Fruit fly (Drosophila melanogaster) whole organism, prepupa: ENCODE results near the gene RpS5b.

Experiments
- Blimp-1 ChIP-seq: fragments of 200-800 bp; sonication (Bioruptor generic); optimal IDR thresholded peaks from 3 replicates; lab custom pipeline; 2017; ENCODE audit warnings: missing biosample characterization, missing genetic modification characterization, mild to moderate bottlenecking, moderate library complexity, missing genetic modification reagents
- CG10669 ChIP-seq: fragments of 200-800 bp; sonication (Bioruptor generic); optimal IDR thresholded peaks from 3 replicates; lab custom pipeline; 2018; ENCODE audit warnings: missing biosample characterization, mild to moderate bottlenecking, missing genetic modification characterization, moderate library complexity
- CG15336 ChIP-seq: fragments of 200-800 bp; sonication (Bioruptor generic); IDR thresholded peaks from 2 replicates; pipeline ENCODE4 v1.3.6; 2022; ENCODE audit warnings: missing biosample characterization, missing genetic modification characterization
- CG1621 ChIP-seq: fragments of 200-800 bp; sonication (Bioruptor generic); optimal IDR thresholded peaks from 3 replicates; lab custom pipeline; 2018; ENCODE audit warnings: missing biosample characterization, mild to moderate bottlenecking, missing genetic modification characterization
- CG3032 ChIP-seq: fragments of 200-800 bp; optimal IDR thresholded peaks from 2 replicates; lab custom pipeline; 2019; ENCODE audit warnings: missing biosample characterization, mild to moderate bottlenecking, missing genetic modification characterization, moderate library complexity
- CG3919 ChIP-seq: fragments of 200-800 bp; sonication (Bioruptor generic); optimal IDR thresholded peaks from 3 replicates; lab custom pipeline; 2016; ENCODE audit warnings: missing biosample characterization, missing genetic modification characterization
- CG6163 ChIP-seq: fragments of 200-800 bp; sonication (Bioruptor generic); IDR thresholded peaks from 3 replicates; pipeline ENCODE4 v1.3.6; 2022; ENCODE audit warnings: missing biosample characterization, missing genetic modification characterization
- CG6792 ChIP-seq: fragments of 200-800 bp; sonication (Bioruptor generic); optimal IDR thresholded peaks from 3 replicates; lab custom pipeline; 2016; ENCODE audit warnings: missing biosample characterization, missing genetic modification characterization
- CG6808 ChIP-seq: fragments of 200-800 bp; sonication (Bioruptor generic); optimal IDR thresholded peaks from 3 replicates; lab custom pipeline; 2017; ENCODE audit warnings: missing biosample characterization, missing genetic modification characterization, mild to moderate bottlenecking, moderate library complexity, missing genetic modification reagents
- CG6854 ChIP-seq: fragments of 200-800 bp; sonication (Bioruptor generic); optimal IDR thresholded peaks from 2 replicates; lab custom pipeline; 2017; ENCODE audit warnings: missing biosample characterization, mild to moderate bottlenecking, missing genetic modification characterization
- CG7368 ChIP-seq: fragments of 200-800 bp; sonication (Bioruptor generic); optimal IDR thresholded peaks from 3 replicates; lab custom pipeline; 2016; ENCODE audit warnings: missing biosample characterization, missing genetic modification characterization
- CG8119 ChIP-seq: fragments of 200-800 bp; sonication (Bioruptor generic); IDR thresholded peaks from 3 replicates; pipeline ENCODE4 v1.3.6; 2022; ENCODE audit warnings: missing biosample characterization, missing genetic modification characterization
- CG8319 ChIP-seq: fragments of 200-800 bp; sonication (Bioruptor generic); optimal IDR thresholded peaks from 3 replicates; lab custom pipeline; 2016; ENCODE audit warnings: missing biosample characterization, missing genetic modification characterization
- CG8632 ChIP-seq: fragments of 200-800 bp; sonication (Bioruptor generic); optimal IDR thresholded peaks from 3 replicates; lab custom pipeline; 2016; ENCODE audit warnings: missing biosample characterization, missing genetic modification characterization
- CG9139 ChIP-seq: fragments of 200-800 bp; sonication (Bioruptor generic); optimal IDR thresholded peaks from 3 replicates; lab custom pipeline; 2017; ENCODE audit warnings: missing biosample characterization, mild to moderate bottlenecking, missing genetic modification characterization
- Eip75B ChIP-seq: fragments of 200-800 bp; sonication (Bioruptor generic); optimal IDR thresholded peaks from 3 replicates; lab custom pipeline; 2016; ENCODE audit warnings: missing biosample characterization, missing genetic modification characterization
- Eip78C ChIP-seq: fragments of 200-800 bp; sonication (Bioruptor generic); peaks from one replicate; lab custom pipeline; 2016; ENCODE audit warnings: missing biosample characterization, missing genetic modification characterization
- Eip93F ChIP-seq: fragments of 200-800 bp; sonication (Bioruptor generic); optimal IDR thresholded peaks from 2 replicates; lab custom pipeline; 2016; ENCODE audit warnings: missing biosample characterization, mild to moderate bottlenecking, missing genetic modification characterization
- Gug ChIP-seq: fragments of 200-800 bp; sonication (Bioruptor generic); IDR thresholded peaks from 2 replicates; pipeline ENCODE4 v1.3.6; 2022; ENCODE audit warnings: missing biosample characterization, missing genetic modification characterization
- Hr38 ChIP-seq: sonication (Bioruptor generic); optimal IDR thresholded peaks from 2 replicates; lab custom pipeline; 2016; ENCODE audit warnings: missing biosample characterization, missing genetic modification characterization
- Hr4 ChIP-seq: fragments of 200-800 bp; sonication (Bioruptor generic); optimal IDR thresholded peaks from 3 replicates; lab custom pipeline; 2016; ENCODE audit warnings: missing biosample characterization, missing genetic modification characterization
- Lpt ChIP-seq: fragments of 200-800 bp; sonication (Bioruptor generic); optimal IDR thresholded peaks from 3 replicates; lab custom pipeline; 2016; ENCODE audit warnings: missing biosample characterization, missing genetic modification characterization
- Met ChIP-seq: fragments of 200-800 bp; sonication (Bioruptor generic); optimal IDR thresholded peaks from 3 replicates; lab custom pipeline; 2016; ENCODE audit warnings: missing biosample characterization, missing genetic modification characterization
- OdsH ChIP-seq: fragments of 200-800 bp; sonication (Bioruptor generic); optimal IDR thresholded peaks from 3 replicates; lab custom pipeline; 2016; ENCODE audit warnings: missing biosample characterization, missing genetic modification characterization
- Smox ChIP-seq: fragments of 200-800 bp; sonication (Bioruptor generic); optimal IDR thresholded peaks from 3 replicates; lab custom pipeline; 2016; ENCODE audit warnings: missing biosample characterization, missing genetic modification characterization
- Sox102F ChIP-seq: fragments of 200-800 bp; sonication (Bioruptor generic); optimal IDR thresholded peaks from 2 replicates; lab custom pipeline; 2016; ENCODE audit warnings: missing biosample characterization, mild to moderate bottlenecking, missing genetic modification characterization
- Sox14 ChIP-seq: fragments of 200-800 bp; sonication (Bioruptor generic); optimal IDR thresholded peaks from 3 replicates; lab custom pipeline; 2016; ENCODE audit warnings: missing biosample characterization, missing genetic modification characterization
- Sox15 ChIP-seq: fragments of 200-800 bp; sonication (Bioruptor generic); optimal IDR thresholded peaks from 3 replicates; lab custom pipeline; 2016; ENCODE audit warnings: missing biosample characterization, missing genetic modification characterization
- achi ChIP-seq: fragments of 200-800 bp; sonication (Bioruptor generic); optimal IDR thresholded peaks from 3 replicates; lab custom pipeline; 2016; ENCODE audit warnings: missing biosample characterization, missing genetic modification characterization
- acj6 ChIP-seq: fragments of 200-800 bp; sonication (Bioruptor generic); optimal IDR thresholded peaks from 3 replicates; lab custom pipeline; 2016; ENCODE audit warnings: missing biosample characterization, missing genetic modification characterization
- cyc ChIP-seq: fragments of 200-800 bp; sonication (Bioruptor generic); optimal IDR thresholded peaks from 3 replicates; lab custom pipeline; 2016; ENCODE audit warnings: missing biosample characterization, missing genetic modification characterization
- dsx ChIP-seq: fragments of 200-800 bp; optimal IDR thresholded peaks from 3 replicates; lab custom pipeline; 2019; ENCODE audit warnings: missing biosample characterization, mild to moderate bottlenecking, missing genetic modification characterization, moderate library complexity; ENCODE audit not compliant: poor library complexity, severe bottlenecking
- eg ChIP-seq: fragments of 200-800 bp; sonication (Bioruptor generic); IDR thresholded peaks from 3 replicates; pipeline ENCODE4 v1.3.6; 2022; ENCODE audit warnings: missing biosample characterization, missing genetic modification characterization
- esn ChIP-seq: fragments of 200-800 bp; sonication (Bioruptor generic); optimal IDR thresholded peaks from 2 replicates; lab custom pipeline; 2016; ENCODE audit warnings: missing biosample characterization, mild to moderate bottlenecking, missing genetic modification characterization, moderate library complexity
- fd59A ChIP-seq: fragments of 200-800 bp; sonication (Bioruptor generic); optimal IDR thresholded peaks from 2 replicates; lab custom pipeline; 2017; ENCODE audit warnings: missing biosample characterization, mild to moderate bottlenecking, missing genetic modification characterization, missing genetic modification reagents
- fd85E ChIP-seq: fragments of 200-800 bp; sonication (Bioruptor generic); optimal IDR thresholded peaks from 3 replicates; lab custom pipeline; 2016; ENCODE audit warnings: missing biosample characterization, missing genetic modification characterization
- fkh ChIP-seq: fragments of 200-800 bp; sonication (Bioruptor generic); optimal IDR thresholded peaks from 3 replicates; lab custom pipeline; 2017; ENCODE audit warnings: missing biosample characterization, mild to moderate bottlenecking, missing genetic modification characterization, moderate library complexity
- lz ChIP-seq: fragments of 200-800 bp; sonication (Bioruptor generic); optimal IDR thresholded peaks from 3 replicates; lab custom pipeline; 2016; ENCODE audit warnings: missing biosample characterization, missing genetic modification characterization
- net ChIP-seq: fragments of 200-800 bp; sonication (Bioruptor generic); optimal IDR thresholded peaks from 3 replicates; lab custom pipeline; 2016; ENCODE audit warnings: missing biosample characterization, missing genetic modification characterization
- salr ChIP-seq, 2 experiments: fragments of 200-800 bp; sonication (Bioruptor generic); optimal IDR thresholded peaks; 3 replicates each; lab custom pipeline; 2016 to 2018; ENCODE audit warnings: missing biosample characterization in 2 of 2, missing genetic modification characterization in 2 of 2, mild to moderate bottlenecking in 1 of 2
- spab ChIP-seq: fragments of 200-800 bp; sonication (Bioruptor generic); optimal IDR thresholded peaks from 2 replicates; lab custom pipeline; 2017; ENCODE audit warnings: missing biosample characterization, mild to moderate bottlenecking, missing genetic modification characterization, missing genetic modification reagents
- svp ChIP-seq: fragments of 200-800 bp; sonication (Bioruptor generic); peaks from one replicate; lab custom pipeline; 2016; ENCODE audit warnings: missing biosample characterization, missing genetic modification characterization
- topi ChIP-seq: fragments of 200-800 bp; sonication (Bioruptor generic); optimal IDR thresholded peaks from 3 replicates; lab custom pipeline; 2016; ENCODE audit warnings: missing biosample characterization, missing genetic modification characterization

Gene RpS5b

dm6 chr3R:14901408-14902352, at the start of gene RpS5b:
RpS5b (minus strand) TSS chr3R:14901563.
- TF ChIP-seq fkh (GFP tag; lab: Kevin White, UChicago) (no peak), svp (peak; percentile 34), esn (GFP tag; lab: Kevin White, UChicago) (no peak), CG3032 (tag; lab: Kevin White, UChicago) (no peak), OdsH (no peak), Blimp-1 (GFP tag; lab: Kevin White, UChicago) (peak; percentile 61), CG15336 (GFP tag; lab: Robert Waterston, UW) (no peak), CG6808 (GFP tag; lab: Kevin White, UChicago) (no peak), CG6854 (GFP tag; lab: Kevin White, UChicago) (peak; percentile 5), Gug (GFP tag; lab: Robert Waterston, UW) (no peak), eg (GFP tag; lab: Robert Waterston, UW) (no peak), achi (peak; percentile 98), Sox14 (GFP tag; lab: Kevin White, UChicago) (peak; percentile 19), CG8119 (GFP tag; lab: Robert Waterston, UW) (no peak), CG9139 (GFP tag; lab: Kevin White, UChicago) (no peak), spab (GFP tag; lab: Kevin White, UChicago) (no peak), Met (peak; percentile 28), CG3919 (GFP tag; lab: Kevin White, UChicago) (peak; percentile 12), acj6 (GFP tag; lab: Kevin White, UChicago) (no peak), CG8319 (GFP tag; lab: Kevin White, UChicago) (no peak), CG6792 (GFP tag; lab: Kevin White, UChicago) (no peak), cyc (peak; percentile 11), CG10669 (GFP tag; lab: Kevin White, UChicago) (no peak), Eip75B (no peak), CG6163 (0 out of 3 replicates have a peak, but pooled peaks have one; percentile 18), Eip78C (GFP tag; lab: Kevin White, UChicago) (peak; percentile 58), Eip93F (GFP tag; lab: Kevin White, UChicago) (no peak)

dm6 chr3R:14917927-14918829, 16.8 kb upstream of the RpS5b start, which contains the start of gene Sdr:
Sdr (plus strand) TSS chr3R:14918628.
- TF ChIP-seq cyc (peak; percentile 79), CG6792 (GFP tag; lab: Kevin White, UChicago) (no peak), CG9139 (GFP tag; lab: Kevin White, UChicago) (no peak), Eip78C (GFP tag; lab: Kevin White, UChicago) (peak; percentile 90), fd59A (GFP tag; lab: Kevin White, UChicago) (peak; percentile 30), Hr4 (GFP tag; lab: Kevin White, UChicago) (peak; percentile 16), spab (GFP tag; lab: Kevin White, UChicago) (peak; percentile 11), Sox14 (GFP tag; lab: Kevin White, UChicago) (peak; percentile 31), CG8632 (GFP tag; lab: Kevin White, UChicago) (peak; percentile 49), Gug (GFP tag; lab: Robert Waterston, UW) (no peak), Eip75B (peak; percentile 56), fd85E (GFP tag; lab: Kevin White, UChicago) (no peak), Sox15 (no peak), lz (GFP tag; lab: Kevin White, UChicago) (peak; percentile 48), CG10669 (GFP tag; lab: Kevin White, UChicago) (peak; percentile 61), salr (GFP tag; optimal IDR thresholded peaks at IDR 0.05; lab: Kevin White, UChicago) (peak in 1 of 2 experiments; percentile 32), CG7368 (GFP tag; lab: Kevin White, UChicago) (no peak), Eip93F (GFP tag; lab: Kevin White, UChicago) (no peak), eg (GFP tag; lab: Robert Waterston, UW) (peak; percentile 61; the same call in 2 of the 3 replicates), net (GFP tag; lab: Kevin White, UChicago) (peak; percentile 12), Lpt (GFP tag; lab: Kevin White, UChicago) (no peak), topi (GFP tag; lab: Kevin White, UChicago) (peak; percentile 73), Hr38 (GFP tag; lab: Kevin White, UChicago) (no peak), Sox102F (GFP tag; lab: Kevin White, UChicago) (peak; percentile 29), dsx (GFP tag; lab: Kevin White, UChicago) (peak; percentile 50), Smox (peak; percentile 52), CG3032 (tag; lab: Kevin White, UChicago) (peak; percentile 86), Met (peak; percentile 68), esn (GFP tag; lab: Kevin White, UChicago) (peak; percentile 53), CG6808 (GFP tag; lab: Kevin White, UChicago) (peak; percentile 66), CG1621 (tag; lab: Kevin White, UChicago) (no peak), CG6854 (GFP tag; lab: Kevin White, UChicago) (no peak)
